Fruit fly (Drosophila melanogaster) whole organism, embryonic: ENCODE measurements around the gene pan.
A peak's percentile ranks its signal among the peaks of the same experiment; 100 is the strongest.

Source experiments
- Atf3 ChIP-seq: fragments of 200-800 bp; sonication (Bioruptor generic); optimal IDR thresholded peaks from 3 replicates; lab custom pipeline; 2016; ENCODE audit warnings: missing biosample characterization, missing genetic modification characterization
- Bdp1 ChIP-seq: fragments of 200-800 bp; sonication (Bioruptor generic); optimal IDR thresholded peaks from 3 replicates; lab custom pipeline; 2016; ENCODE audit warnings: missing biosample characterization, missing genetic modification characterization
- CG10321 ChIP-seq: fragments of 200-800 bp; sonication (Bioruptor generic); IDR thresholded peaks from 2 replicates; pipeline ENCODE4 v1.3.6; 2022; ENCODE audit warnings: missing biosample characterization, missing genetic modification characterization
- CG10565 ChIP-seq: fragments of 200-800 bp; sonication (Bioruptor generic); optimal IDR thresholded peaks from 3 replicates; lab custom pipeline; 2016; ENCODE audit warnings: missing biosample characterization, mild to moderate bottlenecking, missing genetic modification characterization
- CG11560 ChIP-seq: fragments of 200-800 bp; sonication (Bioruptor generic); IDR thresholded peaks from 3 replicates; pipeline ENCODE4 v1.3.6; 2022; ENCODE audit warnings: missing biosample characterization, missing genetic modification characterization
- CG12155 ChIP-seq: fragments of 200-800 bp; sonication (Bioruptor generic); optimal IDR thresholded peaks from 3 replicates; lab custom pipeline; 2016; ENCODE audit warnings: missing biosample characterization, missing genetic modification characterization
- CG13287 ChIP-seq: fragments of 200-800 bp; sonication (Bioruptor generic); IDR thresholded peaks from 2 replicates; pipeline ENCODE4 v1.3.6; 2022; ENCODE audit warnings: missing biosample characterization, missing genetic modification characterization; ENCODE audit not compliant: partially characterized antibody
- CG14014 ChIP-seq: fragments of 200-800 bp; sonication (Bioruptor generic); IDR thresholded peaks from 2 replicates; pipeline ENCODE4 v1.3.6; 2022; ENCODE audit warnings: missing biosample characterization, missing genetic modification characterization
- CG14965 ChIP-seq: fragments of 200-800 bp; sonication (Bioruptor generic); optimal IDR thresholded peaks from 2 replicates; lab custom pipeline; 2016; ENCODE audit warnings: missing biosample characterization, missing genetic modification characterization, borderline replicate concordance
- CG15696 ChIP-seq: fragments of 200-800 bp; sonication (Bioruptor generic); optimal IDR thresholded peaks from 2 replicates; lab custom pipeline; 2019; ENCODE audit warnings: missing biosample characterization, mild to moderate bottlenecking, missing genetic modification characterization, moderate library complexity
- CG2199 ChIP-seq: fragments of 200-800 bp; sonication (Bioruptor generic); IDR thresholded peaks from 3 replicates; pipeline ENCODE4 v1.3.6; 2022; ENCODE audit warnings: missing biosample characterization, missing genetic modification characterization
- CG2678 ChIP-seq: fragments of 200-800 bp; sonication (Bioruptor generic); optimal IDR thresholded peaks from 3 replicates; lab custom pipeline; 2019; ENCODE audit warnings: missing biosample characterization, mild to moderate bottlenecking, missing genetic modification characterization, moderate library complexity
- CG32772 ChIP-seq: fragments of 200-800 bp; sonication (Bioruptor generic); IDR thresholded peaks from 2 replicates; pipeline ENCODE4 v1.3.6; 2022; ENCODE audit warnings: missing biosample characterization, missing genetic modification characterization
- CG7357 ChIP-seq: fragments of 200-800 bp; sonication (Bioruptor generic); IDR thresholded peaks from 3 replicates; pipeline ENCODE4 v1.3.6; 2022; ENCODE audit warnings: missing biosample characterization, missing genetic modification characterization
- CG9609 ChIP-seq: fragments of 200-800 bp; sonication (Bioruptor generic); optimal IDR thresholded peaks from 3 replicates; lab custom pipeline; 2016; ENCODE audit warnings: missing biosample characterization, missing genetic modification characterization
- CTCF ChIP-seq: fragments of 200-800 bp; sonication (Bioruptor generic); optimal IDR thresholded peaks from 2 replicates; lab custom pipeline; 2017; ENCODE audit warnings: missing biosample characterization, mild to moderate bottlenecking, missing genetic modification characterization, moderate library complexity
- Dll ChIP-seq: fragments of 200-800 bp; sonication (Bioruptor generic); IDR thresholded peaks from 4 replicates; pipeline ENCODE4 v1.3.6; 2022; ENCODE audit warnings: missing biosample characterization, missing genetic modification characterization; ENCODE audit not compliant: partially characterized antibody
- Doc3 ChIP-seq: fragments of 200-800 bp; sonication (Bioruptor generic); IDR thresholded peaks from 3 replicates; pipeline ENCODE4 v1.3.6; 2022; ENCODE audit warnings: missing biosample characterization, missing genetic modification characterization; ENCODE audit not compliant: partially characterized antibody
- H15 ChIP-seq: fragments of 200-800 bp; sonication (Bioruptor generic); IDR thresholded peaks from 3 replicates; pipeline ENCODE4 v1.3.6; 2022; ENCODE audit warnings: missing biosample characterization, missing genetic modification characterization
- H2.0 ChIP-seq: fragments of 200-800 bp; sonication (Bioruptor generic); IDR thresholded peaks from 2 replicates; pipeline ENCODE4 v1.3.6; 2022; ENCODE audit warnings: missing biosample characterization, missing genetic modification characterization
- Jarid2 ChIP-seq: fragments of 200-800 bp; sonication (Bioruptor generic); optimal IDR thresholded peaks from 3 replicates; lab custom pipeline; 2017; ENCODE audit warnings: mild to moderate bottlenecking, missing biosample characterization, missing genetic modification reagents, missing genetic modification characterization
- Lhr ChIP-seq: fragments of 200-800 bp; sonication (Bioruptor generic); optimal IDR thresholded peaks from 3 replicates; lab custom pipeline; 2017; ENCODE audit warnings: mild to moderate bottlenecking, missing biosample characterization, missing genetic modification reagents, missing genetic modification characterization
- Mad ChIP-seq: fragments of 200-800 bp; sonication (Bioruptor generic); optimal IDR thresholded peaks from 2 replicates; lab custom pipeline; 2016; ENCODE audit warnings: missing biosample characterization, missing genetic modification characterization
- Opbp ChIP-seq: fragments of 200-800 bp; sonication (Bioruptor generic); IDR thresholded peaks from 3 replicates; pipeline ENCODE4 v1.3.6; 2022; ENCODE audit warnings: missing biosample characterization, missing genetic modification characterization; ENCODE audit not compliant: partially characterized antibody
- Poxn ChIP-seq: fragments of 200-800 bp; sonication (Bioruptor generic); IDR thresholded peaks from 2 replicates; pipeline ENCODE4 v1.3.6; 2022; ENCODE audit warnings: missing biosample characterization, missing genetic modification characterization
- Rx ChIP-seq: fragments of 200-800 bp; sonication (Bioruptor generic); IDR thresholded peaks from 2 replicates; pipeline ENCODE4 v1.3.6; 2022; ENCODE audit warnings: missing biosample characterization, missing genetic modification characterization
- Tbp ChIP-seq: fragments of >200 bp; optimal IDR thresholded peaks from 2 replicates; lab custom pipeline; 2018; ENCODE audit warnings: missing biosample characterization, missing genetic modification characterization
- Vsx1 ChIP-seq: fragments of 200-800 bp; sonication (Bioruptor generic); optimal IDR thresholded peaks from 2 replicates; lab custom pipeline; 2017; ENCODE audit warnings: missing biosample characterization, mild to moderate bottlenecking, missing genetic modification characterization, missing genetic modification reagents
- ac ChIP-seq: fragments of 200-800 bp; sonication (Bioruptor generic); optimal IDR thresholded peaks from 3 replicates; lab custom pipeline; 2017; ENCODE audit warnings: missing biosample characterization, mild to moderate bottlenecking, missing genetic modification characterization
- bowl ChIP-seq: fragments of 200-800 bp; sonication (Bioruptor generic); IDR thresholded peaks from 2 replicates; pipeline ENCODE4 v1.3.6; 2022; ENCODE audit warnings: missing biosample characterization, missing genetic modification characterization
- caup ChIP-seq: fragments of 200-800 bp; sonication (Bioruptor generic); optimal IDR thresholded peaks from 3 replicates; lab custom pipeline; 2017; ENCODE audit warnings: missing biosample characterization, mild to moderate bottlenecking, missing genetic modification characterization, moderate library complexity; ENCODE audit not compliant: severe bottlenecking
- cg ChIP-seq: fragments of 200-800 bp; sonication (Bioruptor generic); optimal IDR thresholded peaks from 3 replicates; lab custom pipeline; 2019; ENCODE audit warnings: missing biosample characterization, mild to moderate bottlenecking, missing genetic modification characterization, moderate library complexity
- da ChIP-seq: fragments of 200-800 bp; sonication (Bioruptor generic); optimal IDR thresholded peaks from 2 replicates; lab custom pipeline; 2016; ENCODE audit warnings: missing biosample characterization, missing genetic modification characterization
- ftz-f1 ChIP-seq: fragments of 200-800 bp; sonication (Bioruptor generic); optimal IDR thresholded peaks from 2 replicates; lab custom pipeline; 2016; ENCODE audit warnings: missing biosample characterization, missing genetic modification characterization
- gcm ChIP-seq: fragments of 200-800 bp; sonication (Bioruptor generic); optimal IDR thresholded peaks from 2 replicates; lab custom pipeline; 2019; ENCODE audit warnings: missing biosample characterization, mild to moderate bottlenecking, missing genetic modification characterization, moderate library complexity
- gsb-n ChIP-seq: fragments of 200-800 bp; sonication (Bioruptor generic); optimal IDR thresholded peaks from 3 replicates; lab custom pipeline; 2018; ENCODE audit warnings: missing biosample characterization, mild to moderate bottlenecking, missing genetic modification characterization
- jigr1 ChIP-seq: fragments of 200-800 bp; sonication (Bioruptor generic); IDR thresholded peaks from 3 replicates; pipeline ENCODE4 v1.3.6; 2022; ENCODE audit warnings: missing biosample characterization, missing genetic modification characterization
- lmd ChIP-seq: fragments of 200-800 bp; sonication (Bioruptor generic); IDR thresholded peaks from 2 replicates; pipeline ENCODE4 v1.3.6; 2022; ENCODE audit warnings: missing biosample characterization, missing genetic modification characterization
- maf-S ChIP-seq: fragments of 200-800 bp; sonication (Bioruptor generic); optimal IDR thresholded peaks from 2 replicates; lab custom pipeline; 2016; ENCODE audit warnings: missing biosample characterization, missing genetic modification characterization
- nau ChIP-seq: fragments of 200-800 bp; sonication (Bioruptor generic); optimal IDR thresholded peaks from 3 replicates; lab custom pipeline; 2017; ENCODE audit warnings: missing biosample characterization, mild to moderate bottlenecking, missing genetic modification characterization, missing genetic modification reagents
- oc ChIP-seq: fragments of 200-800 bp; sonication (Bioruptor generic); optimal IDR thresholded peaks from 2 replicates; lab custom pipeline; 2018; ENCODE audit warnings: missing biosample characterization, mild to moderate bottlenecking, missing genetic modification characterization, moderate library complexity
- pan ChIP-seq, 4 experiments: fragments of >200 bp in 3 of 4; fragments of 200-800 bp in 1 of 4; sonication (Bioruptor generic) in 1 of 4; optimal IDR thresholded peaks in 3 of 4; IDR thresholded peaks in 1 of 4; 2 replicates each; pipeline versions ENCODE4 v1.3.6 to Lab custom; 2017 to 2022; ENCODE audit warnings: missing biosample characterization in 2 of 4, missing genetic modification characterization in 2 of 4, mixed read lengths in 1 of 4
- phol ChIP-seq: fragments of 200-800 bp; sonication (Bioruptor generic); optimal IDR thresholded peaks from 3 replicates; lab custom pipeline; 2018; ENCODE audit warnings: missing biosample characterization, mild to moderate bottlenecking, missing genetic modification characterization, moderate library complexity
- pita ChIP-seq: fragments of 200-800 bp; sonication (Bioruptor generic); optimal IDR thresholded peaks from 2 replicates; lab custom pipeline; 2017; ENCODE audit warnings: missing biosample characterization, mild to moderate bottlenecking, missing genetic modification characterization
- pnt ChIP-seq: fragments of 200-800 bp; sonication (Bioruptor generic); optimal IDR thresholded peaks from 3 replicates; lab custom pipeline; 2016; ENCODE audit warnings: missing biosample characterization, missing genetic modification characterization
- repo ChIP-seq: fragments of 200-800 bp; sonication (Bioruptor generic); optimal IDR thresholded peaks from 2 replicates; lab custom pipeline; 2016; ENCODE audit warnings: missing biosample characterization, missing genetic modification characterization
- sna ChIP-seq: fragments of 200-800 bp; sonication (Bioruptor generic); IDR thresholded peaks from 2 replicates; pipeline ENCODE4 v1.3.6; 2022; ENCODE audit warnings: missing biosample characterization, missing genetic modification characterization; ENCODE audit not compliant: partially characterized antibody
- so ChIP-seq: fragments of 200-800 bp; sonication (Bioruptor generic); IDR thresholded peaks from 3 replicates; pipeline ENCODE4 v1.3.6; 2022; ENCODE audit warnings: missing biosample characterization, missing genetic modification characterization
- sug ChIP-seq: fragments of 200-800 bp; optimal IDR thresholded peaks from 2 replicates; lab custom pipeline; 2019; ENCODE audit warnings: missing biosample characterization, mild to moderate bottlenecking, missing genetic modification characterization, moderate library complexity
- ttk ChIP-seq: fragments of 200-800 bp; sonication (Bioruptor generic); IDR thresholded peaks from 2 replicates; pipeline ENCODE4 v2.1.2; 2022; ENCODE audit warnings: missing biosample characterization, missing genetic modification characterization

pan gene

DNA sequence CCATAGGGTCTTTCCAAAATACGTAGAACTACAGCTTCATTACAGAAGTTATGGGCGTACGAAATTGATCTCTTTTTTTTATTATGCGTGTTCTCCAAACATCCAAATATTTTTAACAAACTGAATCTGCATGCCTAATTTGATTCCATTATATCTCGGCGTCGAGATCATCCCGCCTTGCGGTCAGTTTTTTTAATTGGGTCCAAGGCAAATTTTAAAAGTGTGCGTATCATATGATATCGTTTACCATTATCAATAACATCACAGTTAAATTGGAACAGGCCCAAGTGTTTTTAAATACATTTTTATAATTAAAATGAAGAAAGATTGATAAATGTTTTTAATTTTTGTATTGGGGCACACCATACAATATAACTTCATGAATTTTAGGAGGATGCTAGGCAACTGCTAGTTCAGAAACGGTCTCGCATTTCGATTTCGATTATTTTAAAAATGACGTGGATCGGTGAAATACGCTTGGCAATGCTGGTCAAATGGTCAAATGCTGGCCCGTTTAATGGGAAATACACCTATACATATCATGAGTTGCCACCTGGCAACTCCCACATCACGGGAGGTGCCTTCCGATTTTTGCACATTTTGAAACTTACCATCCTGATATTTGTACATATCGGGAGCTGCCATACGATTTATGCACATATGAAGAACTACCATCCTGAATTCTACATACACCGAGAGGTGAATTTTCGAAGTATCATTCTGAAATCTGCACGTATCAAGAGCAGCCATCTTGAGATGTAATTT, 760 bp upstream of the pan start (continued):
- TF ChIP-seq cg (no peak), Poxn (GFP tag; lab: Robert Waterston, UW) (no peak), CG14965 (GFP tag; lab: Kevin White, UChicago) (peak; percentile 27), gsb-n (tag; lab: Kevin White, UChicago) (no peak), sna (GFP tag; lab: Robert Waterston, UW) (no peak), repo (no peak), CG13287 (GFP tag; lab: Robert Waterston, UW) (no peak), CG11560 (tag; lab: Robert Waterston, UW) (no peak), bowl (no peak), CG7357 (no peak; the same call in 2 of the 3 replicates), pita (GFP tag; lab: Kevin White, UChicago) (peak; percentile 90), Tbp (GFP tag; lab: Kevin White, UChicago) (no peak), Mad (GFP tag; lab: Kevin White, UChicago) (no peak), Rx (no peak), caup (GFP tag; lab: Kevin White, UChicago) (peak; percentile 6), CG9609 (peak; percentile 6), pnt (no peak), pan (optimal IDR thresholded peaks at IDR 0.05; lab: Kevin White, UChicago) (no peak), pan (GFP tag; optimal IDR thresholded peaks at IDR 0.05 in 1 of 2, IDR thresholded peaks at IDR 0.05 in 1 of 2) (no peak), nau (GFP tag; lab: Kevin White, UChicago) (no peak), oc (tag; lab: Kevin White, UChicago) (no peak), jigr1 (GFP tag; lab: Robert Waterston, UW) (no peak), Doc3 (GFP tag; lab: Robert Waterston, UW) (no peak), Bdp1 (GFP tag; lab: Kevin White, UChicago) (no peak), sug (tag; lab: Kevin White, UChicago) (peak; percentile 41), CG10321 (GFP tag; lab: Robert Waterston, UW) (no peak), CG2199 (GFP tag; lab: Robert Waterston, UW) (0 out of 3 replicates have a peak, but pooled peaks have one; percentile 56), ac (GFP tag; lab: Kevin White, UChicago) (no peak), gcm (GFP tag; lab: Kevin White, UChicago) (no peak), H2.0 (GFP tag; lab: Robert Waterston, UW) (no peak), ftz-f1 (GFP tag; lab: Kevin White, UChicago) (no peak), Vsx1 (GFP tag; lab: Kevin White, UChicago) (no peak), CG32772 (GFP tag; lab: Robert Waterston, UW) (no peak), Opbp (no peak), maf-S (no peak), Lhr (peak; percentile 99), Atf3 (GFP tag; lab: Kevin White, UChicago) (no peak), Dll (GFP tag; lab: Robert Waterston, UW) (no peak), H15 (GFP tag; lab: Robert Waterston, UW) (no peak), CG12155 (GFP tag; lab: Kevin White, UChicago) (no peak), CG10565 (GFP tag; lab: Kevin White, UChicago) (no peak), Jarid2 (GFP tag; lab: Kevin White, UChicago) (no peak), CG14014 (GFP tag; lab: Robert Waterston, UW) (0 out of 2 replicates have a peak, but pooled peaks have one; percentile 5), ttk (no peak), so (GFP tag; lab: Robert Waterston, UW) (no peak), phol (peak; percentile 96), da (GFP tag; lab: Kevin White, UChicago) (no peak), lmd (GFP tag; lab: Robert Waterston, UW) (no peak), CG15696 (tag; lab: Kevin White, UChicago) (peak; percentile 19), CTCF (GFP tag; lab: Kevin White, UChicago) (peak; percentile 85), CG2678 (no peak)
